Worm (Caenorhabditis elegans): ENCODE results near the gene sri-7.

sri-7 gene

DNA sequence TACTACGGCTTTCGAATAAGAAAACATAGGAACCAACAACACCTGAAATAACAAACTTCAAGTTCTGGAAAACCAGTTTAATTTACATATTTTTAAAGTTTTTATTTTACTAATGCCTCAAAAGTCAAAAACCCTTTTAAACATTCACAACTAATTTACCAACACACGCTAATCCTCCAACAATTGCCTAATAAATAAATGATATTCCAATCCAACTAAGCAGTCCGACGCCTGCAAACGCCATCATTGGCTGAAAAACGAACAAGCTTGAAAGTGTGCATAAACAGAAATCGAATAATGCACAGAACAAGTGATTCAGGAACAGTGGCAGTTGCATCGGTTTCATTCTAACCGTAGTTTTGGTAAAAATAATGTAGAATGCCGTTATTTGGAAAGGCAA, 32.4 kb upstream of the sri-7 start:
- TF ChIP-seq tbx-2 (tag; optimal IDR thresholded peaks at IDR 0.05), result no peak
- no peak for TF ChIP-seq ceh-82 (tag; optimal IDR thresholded peaks at IDR 0.05)

DNA sequence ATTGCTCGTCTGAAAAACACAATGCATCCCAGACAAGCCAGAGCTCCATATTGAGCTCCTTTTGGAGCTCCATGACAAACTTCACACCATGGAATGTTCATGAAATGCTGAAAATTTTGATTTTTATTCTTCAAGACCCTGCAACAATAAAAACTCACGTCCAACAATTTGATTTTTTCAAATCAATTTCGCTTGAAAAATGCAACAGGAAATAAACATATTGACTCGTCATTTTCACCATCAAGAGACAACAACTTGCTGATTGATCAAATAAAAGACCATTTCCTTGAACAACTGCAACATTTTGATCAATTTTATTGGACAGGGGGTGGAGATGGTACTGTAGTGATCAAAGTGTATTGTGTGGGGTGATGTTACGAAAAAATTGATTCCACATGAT, 30.4 kb upstream of the sri-7 start, which contains the start of gene nhr-269:
Gene nhr-269, minus strand, starts transcription at position 101 of the 400 bp plus-strand sequence.
- TF ChIP-seq nhr-67 (tag; optimal IDR thresholded peaks at IDR 0.05) (no peak), egl-27 (tag; optimal IDR thresholded peaks at IDR 0.05) (no peak), nhr-25 (tag; optimal IDR thresholded peaks at IDR 0.05) (no peak), nhr-11 (tag; optimal IDR thresholded peaks at IDR 0.05) (no peak), lsy-12 (tag; optimal IDR thresholded peaks at IDR 0.05) (no peak), sea-2 (GFP tag; optimal IDR thresholded peaks at IDR 0.05) (no peak), egl-5 (tag; optimal IDR thresholded peaks at IDR 0.05) (no peak), nhr-76 (tag; optimal IDR thresholded peaks at IDR 0.05) (no peak), aly-2 (tag; optimal IDR thresholded peaks at IDR 0.05) (no peak), pha-4 (tag; optimal IDR thresholded peaks at IDR 0.05) (no peak), nhr-23 (tag; optimal IDR thresholded peaks at IDR 0.05) (no peak), nhr-12 (tag; optimal IDR thresholded peaks at IDR 0.05) (no peak), unc-39 (tag; optimal IDR thresholded peaks at IDR 0.05) (no peak), ama-1 (optimal IDR thresholded peaks at IDR 0.05) (no peak), fkh-2 (tag; optimal IDR thresholded peaks at IDR 0.05) (no peak), elt-3 (tag; optimal IDR thresholded peaks at IDR 0.05) (no peak), lin-39 (tag; optimal IDR thresholded peaks at IDR 0.05) (no peak), nhr-237 (tag; optimal IDR thresholded peaks at IDR 0.05) (no peak), pqm-1 (tag; optimal IDR thresholded peaks at IDR 0.05) (no peak)

DNA sequence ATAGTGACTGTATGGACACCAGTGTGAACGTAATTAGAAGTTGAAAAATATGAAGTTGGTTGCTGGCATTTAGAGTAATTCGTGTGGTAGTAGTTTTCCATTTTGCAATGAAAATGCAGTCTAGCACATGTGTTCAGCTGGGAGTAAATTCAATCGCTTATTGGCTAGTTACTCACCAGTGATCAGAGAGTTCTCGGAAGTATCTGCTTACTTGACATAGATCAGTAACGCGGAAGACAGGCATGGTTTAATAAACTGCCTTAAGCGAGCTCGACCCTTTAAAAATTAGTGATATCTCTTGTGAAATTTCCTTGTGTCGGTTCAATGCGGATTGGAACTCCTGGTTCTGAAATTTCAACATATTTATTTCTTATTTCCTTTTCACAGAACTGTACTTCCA, 23.9 kb upstream of the sri-7 start, which contains the start of gene srh-52:
Gene srh-52, minus strand, starts transcription at position 101 of the 400 bp plus-strand sequence.
- TF ChIP-seq hmg-11 (tag; optimal IDR thresholded peaks at IDR 0.05) (no peak), elt-3 (tag; optimal IDR thresholded peaks at IDR 0.05) (no peak), nhr-237 (tag; optimal IDR thresholded peaks at IDR 0.05) (no peak), zag-1 (tag; optimal IDR thresholded peaks at IDR 0.05) (no peak), egl-27 (tag; optimal IDR thresholded peaks at IDR 0.05) (no peak), ceh-28 (tag; optimal IDR thresholded peaks at IDR 0.05) (no peak), daf-12 (tag; optimal IDR thresholded peaks at IDR 0.05) (no peak), skn-1 (tag; optimal IDR thresholded peaks at IDR 0.05) (no peak), elt-1 (tag; optimal IDR thresholded peaks at IDR 0.05) (no peak), lin-15B (tag; optimal IDR thresholded peaks at IDR 0.05) (no peak), nhr-77 (tag; optimal IDR thresholded peaks at IDR 0.05) (no peak), ceh-16 (tag; optimal IDR thresholded peaks at IDR 0.05) (no peak), sea-2 (GFP tag; optimal IDR thresholded peaks at IDR 0.05) (no peak), pha-4 (tag; optimal IDR thresholded peaks at IDR 0.05) (no peak), fkh-10 (GFP tag; optimal IDR thresholded peaks at IDR 0.05) (no peak), nhr-11 (tag; optimal IDR thresholded peaks at IDR 0.05) (no peak), fkh-2 (tag; optimal IDR thresholded peaks at IDR 0.05) (no peak)

DNA sequence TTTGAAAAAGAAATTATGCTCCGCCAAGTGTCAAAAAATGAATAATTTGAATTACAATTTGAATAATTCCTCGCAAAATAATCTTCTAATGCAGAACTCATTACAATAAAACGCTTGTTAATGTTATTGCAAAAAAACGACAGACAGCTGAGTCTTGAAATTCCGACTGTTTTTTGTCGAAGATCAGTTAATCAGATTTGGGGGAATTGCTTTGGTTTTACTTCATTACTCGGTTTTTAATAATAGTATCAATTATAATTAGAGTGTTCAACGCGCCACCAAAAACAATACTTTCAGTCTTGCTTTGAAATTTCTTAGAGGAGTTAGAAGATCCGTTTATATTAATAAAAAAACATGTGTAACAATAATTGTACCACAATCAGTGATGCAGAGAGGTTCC, 22.2 kb upstream of the sri-7 start, which contains the start of gene srh-122:
Gene srh-122, minus strand, starts transcription at position 101 of the 400 bp plus-strand sequence.
- TF ChIP-seq nhr-67 (tag; optimal IDR thresholded peaks at IDR 0.05), result no peak

DNA sequence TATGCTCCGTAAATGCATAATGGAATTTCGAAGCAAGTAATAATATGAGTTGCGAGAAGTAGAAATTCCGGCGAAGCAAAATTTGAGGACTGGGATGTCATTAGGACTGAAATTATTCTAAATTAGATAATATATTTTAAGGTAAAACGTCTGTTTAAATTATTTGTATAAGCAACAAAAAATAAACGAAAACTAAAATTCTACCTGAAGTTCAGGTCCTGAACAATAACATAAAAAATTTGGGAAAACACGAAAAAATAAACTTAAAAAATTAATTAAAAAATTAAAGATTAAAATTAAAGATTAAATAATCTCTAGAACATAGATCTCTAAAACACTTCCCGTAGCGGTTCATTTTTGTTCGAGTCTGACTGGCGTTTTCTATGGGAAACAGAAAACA, 20.3 kb upstream of the sri-7 start, which contains the start of gene srh-251:
Gene srh-251, minus strand, starts transcription at position 101 of the 400 bp plus-strand sequence.
- TF ChIP-seq ZK546.5 (tag; optimal IDR thresholded peaks at IDR 0.05), result no peak
- no peak for TF ChIP-seq elt-1 (tag; optimal IDR thresholded peaks at IDR 0.05)
- no peak for TF ChIP-seq nhr-25 (tag; optimal IDR thresholded peaks at IDR 0.05)
- TF ChIP-seq fkh-10 (GFP tag; optimal IDR thresholded peaks at IDR 0.05), result no peak
- TF ChIP-seq pha-4 (tag; optimal IDR thresholded peaks at IDR 0.05), result no peak
- no peak for TF ChIP-seq nhr-237 (tag; optimal IDR thresholded peaks at IDR 0.05)
- no peak for TF ChIP-seq zag-1 (tag; optimal IDR thresholded peaks at IDR 0.05)
- TF ChIP-seq lin-39 (tag; optimal IDR thresholded peaks at IDR 0.05), result no peak
- no peak for TF ChIP-seq nhr-76 (tag; optimal IDR thresholded peaks at IDR 0.05)
- TF ChIP-seq snpc-4 (tag; optimal IDR thresholded peaks at IDR 0.05), result no peak

DNA sequence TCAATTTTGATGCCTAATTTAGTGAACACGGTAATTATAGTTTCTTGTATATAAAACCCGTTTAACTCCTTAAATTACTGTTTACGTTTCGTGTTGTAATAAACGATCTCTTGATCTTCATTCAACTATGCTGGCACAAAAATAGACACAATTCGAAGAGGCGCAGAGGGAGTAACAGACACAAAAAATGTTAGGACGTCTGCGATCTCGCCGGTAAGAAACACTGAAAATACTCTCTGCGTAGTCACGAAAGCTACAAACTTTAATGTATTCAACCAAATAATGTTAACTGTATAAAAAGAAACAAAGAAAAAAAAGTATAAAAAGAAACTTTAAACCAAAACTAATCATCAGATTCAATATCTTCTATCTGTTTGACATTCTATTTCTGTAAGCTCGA, 19.3 kb upstream of the sri-7 start, which contains the start of gene dhs-23:
Gene dhs-23, plus strand, starts transcription at position 363 of the 400 bp plus-strand sequence.
- TF ChIP-seq elt-1 (tag; optimal IDR thresholded peaks at IDR 0.05) (no peak), egl-5 (tag; optimal IDR thresholded peaks at IDR 0.05) (no peak), skn-1 (tag; optimal IDR thresholded peaks at IDR 0.05) (no peak), unc-39 (tag; optimal IDR thresholded peaks at IDR 0.05) (no peak), ceh-16 (tag; optimal IDR thresholded peaks at IDR 0.05) (no peak), nhr-67 (tag; optimal IDR thresholded peaks at IDR 0.05) (no peak), ceh-28 (tag; optimal IDR thresholded peaks at IDR 0.05) (no peak), nhr-11 (tag; optimal IDR thresholded peaks at IDR 0.05) (no peak), fos-1 (tag; optimal IDR thresholded peaks at IDR 0.05) (no peak)
